Fruit fly (Drosophila melanogaster): Measurements from ENCODE around the gene CG13794.

CG13794 gene

dm6 chr2L:7722723-7723122 is at the start of gene CG13794:
Gene CG13794, minus strand, starts transcription at chr2L:7722823.
- no peak for TF ChIP-seq foxo (GFP tag; optimal IDR thresholded peaks at IDR 0.05)
- no peak for TF ChIP-seq h (GFP tag; optimal IDR thresholded peaks at IDR 0.05)
- no peak for TF ChIP-seq lola (GFP tag; optimal IDR thresholded peaks at IDR 0.05)
- no peak for TF ChIP-seq Hnf4 (GFP tag; optimal IDR thresholded peaks at IDR 0.05)
- no peak for TF ChIP-seq Abd-B (GFP tag; optimal IDR thresholded peaks at IDR 0.05)
- TF ChIP-seq CG32264 (GFP tag; optimal IDR thresholded peaks at IDR 0.05) = no peak
- no peak for TF ChIP-seq Myc (optimal IDR thresholded peaks at IDR 0.05)

- TF ChIP-seq Hr78 (GFP tag; optimal IDR thresholded peaks at IDR 0.05) (no peak), CG9705 (GFP tag; optimal IDR thresholded peaks at IDR 0.05) (no peak)
These were observed 49.3 kb upstream of the CG13794 start for dm6 chr2L:7771891-7772290.

- no peak for TF ChIP-seq brk (GFP tag; optimal IDR thresholded peaks at IDR 0.05)
- TF ChIP-seq dmrt93B (GFP tag; optimal IDR thresholded peaks at IDR 0.05) = no peak
- TF ChIP-seq GATAd (GFP tag; optimal IDR thresholded peaks at IDR 0.05) = no peak
- no peak for TF ChIP-seq Myc (optimal IDR thresholded peaks at IDR 0.05)
These were observed 44.7 kb upstream of the CG13794 start, which contains the start of gene CG7191 for dm6 chr2L:7767328-7767727. Gene CG7191, plus strand, starts transcription at chr2L:7767628.

- TF ChIP-seq Rel (GFP tag; optimal IDR thresholded peaks at IDR 0.05) (no peak), Rel (tag; optimal IDR thresholded peaks at IDR 0.05) (no peak), pan (optimal IDR thresholded peaks at IDR 0.05) (no peak), h (GFP tag; optimal IDR thresholded peaks at IDR 0.05) (no peak), Dfd (GFP tag; optimal IDR thresholded peaks at IDR 0.05) (no peak), lola (GFP tag; optimal IDR thresholded peaks at IDR 0.05) (no peak), Hr83 (GFP tag; optimal IDR thresholded peaks at IDR 0.05; ENCODE audit: poor library complexity, severe bottlenecking) (no peak), br (GFP tag; optimal IDR thresholded peaks at IDR 0.05) (no peak), brk (GFP tag; optimal IDR thresholded peaks at IDR 0.05) (no peak), foxo (GFP tag; optimal IDR thresholded peaks at IDR 0.05) (no peak), Dif (GFP tag; optimal IDR thresholded peaks at IDR 0.05; ENCODE audit: partially characterized antibody) (no peak), N (GFP tag; optimal IDR thresholded peaks at IDR 0.05) (no peak), Jra (GFP tag; optimal IDR thresholded peaks at IDR 0.05) (no peak), Myc (optimal IDR thresholded peaks at IDR 0.05) (no peak), OdsH (GFP tag; optimal IDR thresholded peaks at IDR 0.05) (no peak), fru (GFP tag; optimal IDR thresholded peaks at IDR 0.05) (no peak)
These were observed 34.2 kb upstream of the CG13794 start for dm6 chr2L:7756835-7757234.

dm6 chr2L:7754539-7754938 is 31.9 kb upstream of the CG13794 start:
- no peak for TF ChIP-seq Mio (GFP tag; optimal IDR thresholded peaks at IDR 0.05)

dm6 chr2L:7753874-7754273 is 31.3 kb upstream of the CG13794 start, which contains the start of gene CG46025:
Gene CG46025, plus strand, starts transcription at chr2L:7754174.
- no peak for TF ChIP-seq Mio (GFP tag; optimal IDR thresholded peaks at IDR 0.05)
- no peak for TF ChIP-seq sage (GFP tag; optimal IDR thresholded peaks at IDR 0.05)
- TF ChIP-seq Vsx2 (GFP tag; optimal IDR thresholded peaks at IDR 0.05; ENCODE audit: partially characterized antibody) = no peak
- no peak for TF ChIP-seq woc (GFP tag; optimal IDR thresholded peaks at IDR 0.05)
- no peak for TF ChIP-seq br (GFP tag; optimal IDR thresholded peaks at IDR 0.05)
- TF ChIP-seq usp (GFP tag; optimal IDR thresholded peaks at IDR 0.05) = no peak
- no peak for TF ChIP-seq Dif (GFP tag; optimal IDR thresholded peaks at IDR 0.05; ENCODE audit: partially characterized antibody)

- TF ChIP-seq ey (GFP tag; optimal IDR thresholded peaks at IDR 0.05) (no peak), dl (GFP tag; optimal IDR thresholded peaks at IDR 0.05; ENCODE audit: insufficient read depth in 1 of 2, partially characterized antibody in 2 of 2) (no peak)
These were observed 30.5 kb upstream of the CG13794 start, which contains the start of gene CG7203 for dm6 chr2L:7753086-7753485. Gene CG7203, minus strand, starts transcription at chr2L:7753186.

Measured in whole organism, wandering third instar larva.